Worm (Caenorhabditis elegans) whole organism, L4 larva: Measurements from ENCODE around the gene T28A8.2.

ENCODE experiments used
- lsy-2 ChIP-seq, 2 experiments: fragments of 150-350 bp in 1 of 2; sonication (generic microtip) in 1 of 2; optimal IDR thresholded peaks; 2 replicates each; lab custom pipeline; 2014 to 2017; ENCODE audit warnings: missing biosample characterization in 2 of 2, missing genetic modification characterization in 2 of 2
- unc-62 ChIP-seq, 3 experiments: fragments of 150-350 bp in 1 of 3; sonication (generic microtip); optimal IDR thresholded peaks in 2 of 3; peaks in 1 of 3; 1 replicate in 1 of 3; 2 replicates in 2 of 3; lab custom pipeline; 2014 to 2017; ENCODE audit warnings: missing biosample characterization in 3 of 3, missing genetic modification characterization in 3 of 3, missing genetic modification reagents in 3 of 3, missing genotype in 1 of 3

- peak in 1 of 2 experiments; percentile 91 for TF ChIP-seq unc-62 (GFP tag; optimal IDR thresholded peaks at IDR 0.05 in 1 of 2; lab: Kevin White, UChicago)
- TF ChIP-seq unc-62 (tag; optimal IDR thresholded peaks at IDR 0.05; lab: Kevin White, UChicago): no peak
- TF ChIP-seq lsy-2 (tag; optimal IDR thresholded peaks at IDR 0.05; lab: Kevin White, UChicago): peak; percentile 48 to 97
Measured at ce11 chrIII:13465918-13466592, 29.4 kb downstream of the T28A8.2 start, which contains the start of gene cdk-5.
